Fruit fly (Drosophila melanogaster) whole organism, wandering third instar larva: Measurements from ENCODE around the gene CG12693.

Experiments
- CrebA ChIP-seq: fragments of 200-800 bp; sonication (Bioruptor generic); optimal IDR thresholded peaks from 2 replicates; lab custom pipeline; 2016; ENCODE audit warnings: missing biosample characterization, mild to moderate bottlenecking, missing genetic modification characterization, borderline replicate concordance
- Dif ChIP-seq: fragments of 200-275, 200-300 bp; sonication (Bioruptor generic); optimal IDR thresholded peaks from 2 replicates; lab custom pipeline; 2018; ENCODE audit warnings: missing biosample characterization, missing genetic modification characterization; ENCODE audit not compliant: partially characterized antibody
- Hnf4 ChIP-seq: fragments of 200-800 bp; sonication (Bioruptor generic); optimal IDR thresholded peaks from 2 replicates; lab custom pipeline; 2016; ENCODE audit warnings: missing biosample characterization, mild to moderate bottlenecking, missing genetic modification characterization
- Hr78 ChIP-seq: fragments of >200 bp; optimal IDR thresholded peaks from 2 replicates; lab custom pipeline; 2017; ENCODE audit warnings: missing biosample characterization, missing genetic modification characterization
- N ChIP-seq: fragments of >200 bp; optimal IDR thresholded peaks from 2 replicates; lab custom pipeline; 2018; ENCODE audit warnings: missing biosample characterization, missing external identifiers, missing genetic modification characterization
- dsf ChIP-seq: sonication (Bioruptor generic); optimal IDR thresholded peaks from 2 replicates; lab custom pipeline; 2016; ENCODE audit warnings: missing biosample characterization, missing genetic modification characterization, borderline replicate concordance
- fru ChIP-seq: fragments of 200-800 bp; sonication (Bioruptor generic); optimal IDR thresholded peaks from 3 replicates; lab custom pipeline; 2016; ENCODE audit warnings: missing biosample characterization, mild to moderate bottlenecking, missing genetic modification characterization
- h ChIP-seq: fragments of 200-800 bp; sonication (Bioruptor generic); optimal IDR thresholded peaks from 3 replicates; lab custom pipeline; 2016; ENCODE audit warnings: missing biosample characterization, mild to moderate bottlenecking, missing genetic modification characterization
- jim ChIP-seq: fragments of 175-275, 200-325 bp; sonication (Bioruptor generic); optimal IDR thresholded peaks from 2 replicates; lab custom pipeline; 2016; ENCODE audit warnings: missing biosample characterization, mild to moderate bottlenecking, missing genetic modification characterization
- pan ChIP-seq: fragments of >200 bp; optimal IDR thresholded peaks from 2 replicates; lab custom pipeline; 2017
- tai ChIP-seq: sonication (Bioruptor generic); optimal IDR thresholded peaks from 2 replicates; lab custom pipeline; 2016; ENCODE audit warnings: missing biosample characterization, missing genetic modification characterization
- usp ChIP-seq: fragments of >200 bp; optimal IDR thresholded peaks from 2 replicates; lab custom pipeline; 2017; ENCODE audit warnings: missing biosample characterization, missing genetic modification characterization

- TF ChIP-seq Hr78 (GFP tag; lab: Kevin White, UChicago), result no peak
- peak; percentile 32 for TF ChIP-seq Dif (GFP tag; lab: Kevin White, UChicago)
- no peak for TF ChIP-seq N
- peak; percentile 99 for TF ChIP-seq fru (GFP tag; lab: Kevin White, UChicago)
- TF ChIP-seq h (GFP tag; lab: Kevin White, UChicago), result peak; percentile 100
- peak; percentile 95 for TF ChIP-seq dsf
- peak; percentile 91 for TF ChIP-seq CrebA
- TF ChIP-seq jim (GFP tag; lab: Kevin White, UChicago), result peak; percentile 96
- TF ChIP-seq pan, result no peak
- TF ChIP-seq Hnf4, result peak; percentile 99
- no peak for TF ChIP-seq usp
- TF ChIP-seq tai (GFP tag; lab: Kevin White, UChicago), result peak; percentile 98
Measured at dm6 chrX:4324781-4325180, 4.5 kb downstream of the CG12693 start.
